Worm (Caenorhabditis elegans) whole organism, mixed stage, embryonic: ENCODE data around the gene pho-12.

ENCODE experiments used
- M03D4.4 ChIP-seq: sonication (generic microtip); optimal IDR thresholded peaks from 2 replicates; lab custom pipeline; 2017; ENCODE audit warnings: mild to moderate bottlenecking, missing genetic modification characterization, missing compliant biosample characterization
- bed-3 ChIP-seq: fragments of 200-800 bp; sonication (Bioruptor generic); optimal IDR thresholded peaks from 3 replicates; lab custom pipeline; 2018; ENCODE audit warnings: mild to moderate bottlenecking, missing genetic modification characterization, moderate library complexity, missing compliant biosample characterization
- blmp-1 ChIP-seq: fragments of 150-350 bp; optimal IDR thresholded peaks from 2 replicates; lab custom pipeline; 2014; ENCODE audit warnings: missing biosample characterization, missing genetic modification characterization
- ceh-39 ChIP-seq: fragments of 150-350 bp; optimal IDR thresholded peaks from 2 replicates; lab custom pipeline; 2014; ENCODE audit warnings: missing biosample characterization, missing genetic modification characterization
- ceh-43 ChIP-seq: fragments of 200-800 bp; sonication (Bioruptor generic); optimal IDR thresholded peaks from 2 replicates; lab custom pipeline; 2018; ENCODE audit warnings: mild to moderate bottlenecking, missing genetic modification characterization, moderate library complexity, missing compliant biosample characterization
- ceh-83 ChIP-seq: fragments of 200-800 bp; sonication (Bioruptor generic); optimal IDR thresholded peaks from 2 replicates; lab custom pipeline; 2018; ENCODE audit warnings: mild to moderate bottlenecking, missing genetic modification characterization, missing compliant biosample characterization
- ces-1 ChIP-seq: fragments of 150-350 bp; optimal IDR thresholded peaks from 2 replicates; lab custom pipeline; 2014; ENCODE audit warnings: missing biosample characterization, missing genetic modification reagents, missing genetic modification characterization
- cnd-1 ChIP-seq: fragments of 200-800 bp; sonication (Bioruptor generic); optimal IDR thresholded peaks from 2 replicates; lab custom pipeline; 2018; ENCODE audit warnings: mild to moderate bottlenecking, missing genetic modification characterization, missing compliant biosample characterization
- drap-1 ChIP-seq: fragments of 200-800 bp; sonication (Bioruptor generic); optimal IDR thresholded peaks from 3 replicates; lab custom pipeline; 2018; ENCODE audit warnings: mild to moderate bottlenecking, missing genetic modification characterization, missing compliant biosample characterization
- elt-1 ChIP-seq: sonication (generic microtip); optimal IDR thresholded peaks from 2 replicates; lab custom pipeline; 2017; ENCODE audit warnings: missing genetic modification characterization, mild to moderate bottlenecking, missing compliant biosample characterization, antibody characterized with exemption, moderate library complexity, borderline replicate concordance; ENCODE audit not compliant: insufficient read depth
- elt-3 ChIP-seq: fragments of 150-350 bp; optimal IDR thresholded peaks from 2 replicates; lab custom pipeline; 2014; ENCODE audit warnings: missing biosample characterization, missing genetic modification characterization
- flh-1 ChIP-seq: fragments of 200-800 bp; sonication (Bioruptor generic); optimal IDR thresholded peaks from 2 replicates; lab custom pipeline; 2018; ENCODE audit warnings: mild to moderate bottlenecking, missing genetic modification characterization, moderate library complexity, missing compliant biosample characterization
- ham-2 ChIP-seq: fragments of 200-800 bp; sonication (Bioruptor generic); optimal IDR thresholded peaks from 2 replicates; lab custom pipeline; 2018; ENCODE audit warnings: mild to moderate bottlenecking, missing genetic modification characterization, missing compliant biosample characterization
- hlh-1 ChIP-seq: fragments of 150-350 bp; optimal IDR thresholded peaks from 2 replicates; lab custom pipeline; 2014; ENCODE audit warnings: missing biosample characterization, missing genetic modification reagents, missing genetic modification characterization
- lin-13 ChIP-seq: fragments of 150-350 bp; optimal IDR thresholded peaks from 2 replicates; lab custom pipeline; 2014; ENCODE audit warnings: missing biosample characterization, missing genetic modification characterization
- lin-32 ChIP-seq: fragments of 200-800 bp; sonication (Bioruptor generic); optimal IDR thresholded peaks from 2 replicates; lab custom pipeline; 2018; ENCODE audit warnings: mild to moderate bottlenecking, missing genetic modification characterization, missing compliant biosample characterization
- lsy-2 ChIP-seq: fragments of 150-350 bp; optimal IDR thresholded peaks from 2 replicates; lab custom pipeline; 2014; ENCODE audit warnings: missing biosample characterization, missing genetic modification characterization
- mab-5 ChIP-seq: fragments of 150-350 bp; optimal IDR thresholded peaks from 2 replicates; lab custom pipeline; 2014; ENCODE audit warnings: missing biosample characterization, missing genetic modification characterization
- mep-1 ChIP-seq: fragments of 150-350 bp; optimal IDR thresholded peaks from 2 replicates; lab custom pipeline; 2017; ENCODE audit warnings: missing biosample characterization, missing genetic modification reagents, missing genetic modification characterization, inconsistent platforms
- mls-2 ChIP-seq: sonication (generic microtip); optimal IDR thresholded peaks from 2 replicates; lab custom pipeline; 2016; ENCODE audit warnings: mild to moderate bottlenecking, missing genetic modification characterization, moderate library complexity, missing compliant biosample characterization
- nhr-12 ChIP-seq: fragments of 150-350 bp; optimal IDR thresholded peaks from 2 replicates; lab custom pipeline; 2014; ENCODE audit warnings: missing biosample characterization, missing genetic modification characterization
- nhr-2 ChIP-seq: fragments of 150-350 bp; optimal IDR thresholded peaks from 2 replicates; lab custom pipeline; 2014; ENCODE audit warnings: missing biosample characterization, missing genetic modification characterization
- nhr-237 ChIP-seq: fragments of 150-350 bp; optimal IDR thresholded peaks from 2 replicates; lab custom pipeline; 2014; ENCODE audit warnings: missing biosample characterization, missing genetic modification characterization
- nhr-28 ChIP-seq: fragments of 150-350 bp; optimal IDR thresholded peaks from 2 replicates; lab custom pipeline; 2014; ENCODE audit warnings: missing biosample characterization, missing genetic modification characterization
- nhr-76 ChIP-seq: sonication (generic microtip); optimal IDR thresholded peaks from 2 replicates; lab custom pipeline; 2017; ENCODE audit warnings: missing biosample characterization, missing genetic modification characterization
- pha-4 ChIP-seq: fragments of 150-350 bp; optimal IDR thresholded peaks from 2 replicates; lab custom pipeline; 2018; ENCODE audit warnings: missing biosample characterization, missing genetic modification reagents, missing genetic modification characterization
- sem-2 ChIP-seq: fragments of 200-800 bp; sonication (Bioruptor generic); optimal IDR thresholded peaks from 2 replicates; lab custom pipeline; 2018; ENCODE audit warnings: mild to moderate bottlenecking, missing genetic modification characterization, missing compliant biosample characterization
- snpc-4 ChIP-seq: fragments of 150-350 bp; optimal IDR thresholded peaks from 2 replicates; lab custom pipeline; 2014; ENCODE audit warnings: missing biosample characterization, missing genetic modification characterization
- sptf-1 ChIP-seq: sonication (generic microtip); optimal IDR thresholded peaks from 2 replicates; lab custom pipeline; 2017; ENCODE audit warnings: mild to moderate bottlenecking, missing genetic modification characterization, moderate library complexity, missing compliant biosample characterization
- tbx-8 ChIP-seq: fragments of 200-800 bp; sonication (Bioruptor generic); optimal IDR thresholded peaks from 2 replicates; lab custom pipeline; 2018; ENCODE audit warnings: mild to moderate bottlenecking, missing genetic modification characterization, moderate library complexity, missing compliant biosample characterization
- unc-120 ChIP-seq: sonication (generic microtip); optimal IDR thresholded peaks from 2 replicates; lab custom pipeline; 2017; ENCODE audit warnings: missing genetic modification characterization, missing compliant biosample characterization; ENCODE audit not compliant: poor library complexity, severe bottlenecking
- unc-39 ChIP-seq: fragments of 150-350 bp; optimal IDR thresholded peaks from 2 replicates; lab custom pipeline; 2014; ENCODE audit warnings: missing biosample characterization, missing genetic modification characterization
- unc-62 ChIP-seq: fragments of 150-350 bp; optimal IDR thresholded peaks from 2 replicates; lab custom pipeline; 2014; ENCODE audit warnings: missing biosample characterization, missing genetic modification reagents, missing genetic modification characterization
- zip-8 ChIP-seq: fragments of 150-350 bp; optimal IDR thresholded peaks from 2 replicates; lab custom pipeline; 2014; ENCODE audit warnings: missing biosample characterization, missing genetic modification characterization
- ztf-11 ChIP-seq: fragments of 150-350 bp; optimal IDR thresholded peaks from 2 replicates; lab custom pipeline; 2014; ENCODE audit warnings: missing biosample characterization, missing genetic modification characterization

Gene pho-12

ce11 chrII:5060719-5061118 lies at the start of gene pho-12:
pho-12 (minus strand) TSS chrII:5060819.
- TF ChIP-seq snpc-4 (tag; lab: Kevin White, UChicago), result no peak
- TF ChIP-seq ceh-39 (tag; lab: Kevin White, UChicago), result no peak
- no peak for TF ChIP-seq sem-2 (GFP tag; lab: Kevin White, UChicago)
- TF ChIP-seq tbx-8 (GFP tag; lab: Kevin White, UChicago), result no peak
- TF ChIP-seq ces-1 (GFP tag; lab: Kevin White, UChicago), result no peak
- no peak for TF ChIP-seq lin-32 (GFP tag; lab: Kevin White, UChicago)

ce11 chrII:5109693-5110092 lies 49.1 kb upstream of the pho-12 start, which contains the start of gene F09C12.2:
F09C12.2 (plus strand) TSS chrII:5110012.
- no peak for TF ChIP-seq ham-2 (GFP tag; lab: Kevin White, UChicago)

- no peak for TF ChIP-seq ces-1 (GFP tag; lab: Kevin White, UChicago)
- TF ChIP-seq ztf-11 (tag; lab: Kevin White, UChicago), result peak; percentile 80
- no peak for TF ChIP-seq zip-8
- peak; percentile 99 for TF ChIP-seq lin-32 (GFP tag; lab: Kevin White, UChicago)
- peak; percentile 99 for TF ChIP-seq drap-1 (GFP tag; lab: Kevin White, UChicago)
- peak; percentile 96 for TF ChIP-seq unc-120 (tag; lab: Kevin White, UChicago)
- TF ChIP-seq lsy-2 (tag; lab: Kevin White, UChicago), result peak; percentile 71
- peak; percentile 96 for TF ChIP-seq tbx-8 (GFP tag; lab: Kevin White, UChicago)
- TF ChIP-seq nhr-76 (tag; lab: Kevin White, UChicago), result peak; percentile 22
- no peak for TF ChIP-seq ceh-39 (tag; lab: Kevin White, UChicago)
- TF ChIP-seq snpc-4 (tag; lab: Kevin White, UChicago), result no peak
- TF ChIP-seq hlh-1 (tag; lab: Kevin White, UChicago), result peak; percentile 83
- peak; percentile 40 for TF ChIP-seq elt-3 (tag; lab: Kevin White, UChicago)
- peak; percentile 22 for TF ChIP-seq unc-39 (tag; lab: Kevin White, UChicago)
- peak; percentile 93 for TF ChIP-seq ceh-43 (GFP tag; lab: Kevin White, UChicago)
- TF ChIP-seq sptf-1 (tag; lab: Kevin White, UChicago), result peak; percentile 99
- TF ChIP-seq nhr-2, result no peak
- peak; percentile 99 for TF ChIP-seq mls-2 (tag; lab: Kevin White, UChicago)
- TF ChIP-seq unc-62, result peak; percentile 83
- peak; percentile 95 for TF ChIP-seq ham-2 (GFP tag; lab: Kevin White, UChicago)
- TF ChIP-seq nhr-237, result peak; percentile 53
- peak; percentile 94 for TF ChIP-seq sem-2 (GFP tag; lab: Kevin White, UChicago)
- TF ChIP-seq nhr-12 (tag; lab: Kevin White, UChicago), result peak; percentile 72
- TF ChIP-seq mep-1 (tag; lab: Kevin White, UChicago), result peak; percentile 92
- no peak for TF ChIP-seq mab-5 (tag; lab: Kevin White, UChicago)
- peak; percentile 19 for TF ChIP-seq elt-1 (tag; lab: Kevin White, UChicago)
- TF ChIP-seq ceh-83 (GFP tag; lab: Kevin White, UChicago), result peak; percentile 98
- peak; percentile 93 for TF ChIP-seq bed-3 (GFP tag; lab: Kevin White, UChicago)
- TF ChIP-seq M03D4.4 (tag; lab: Kevin White, UChicago), result peak; percentile 98
- peak; percentile 98 for TF ChIP-seq cnd-1 (tag; lab: Kevin White, UChicago)
- TF ChIP-seq blmp-1 (tag; lab: Kevin White, UChicago), result peak; percentile 11
- TF ChIP-seq lin-13 (tag; lab: Kevin White, UChicago), result peak; percentile 64
- TF ChIP-seq flh-1, result peak; percentile 93
- TF ChIP-seq nhr-28 (tag; lab: Kevin White, UChicago), result peak; percentile 86
- TF ChIP-seq pha-4 (tag; lab: Kevin White, UChicago), result peak; percentile 36
Measured at ce11 chrII:5105020-5105419, 44.4 kb upstream of the pho-12 start.
